Fruit fly (Drosophila melanogaster): ENCODE results near the gene sala.

The sala gene

DNA sequence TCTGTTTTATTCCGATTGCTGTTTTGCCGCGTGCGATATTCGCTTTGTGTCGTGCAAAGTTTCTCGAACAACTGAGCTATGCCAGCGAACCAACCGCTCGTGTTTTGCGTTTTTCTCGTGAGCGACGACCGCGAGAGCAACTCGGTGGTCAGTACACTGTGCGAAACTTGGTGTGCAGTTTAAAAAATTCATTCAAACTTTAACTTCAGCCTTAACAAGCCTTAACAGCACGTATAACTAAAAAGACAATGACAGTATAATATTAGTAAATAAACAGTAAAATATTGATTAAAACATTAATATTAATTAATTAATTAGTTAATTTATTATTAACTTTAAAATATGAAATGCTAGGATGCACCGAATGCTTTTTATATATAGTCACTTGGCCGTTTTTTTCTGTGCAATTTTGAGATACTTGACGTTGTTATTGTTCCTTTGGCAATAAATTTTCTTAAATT lies 43.7 kb downstream of the sala start, which contains the start of gene CG31705 (continued):
- TF ChIP-seq C15 (GFP tag; IDR thresholded peaks at IDR 0.05) (no peak), CG11085 (GFP tag; IDR thresholded peaks at IDR 0.05) (no peak), dmrt99B (tag; optimal IDR thresholded peaks at IDR 0.05) (peak; percentile 60), CG11504 (tag; optimal IDR thresholded peaks at IDR 0.05) (peak; percentile 72), CG10462 (GFP tag; optimal IDR thresholded peaks at IDR 0.05) (no peak), CG9609 (GFP tag; optimal IDR thresholded peaks at IDR 0.05) (no peak), CG10366 (GFP tag; IDR thresholded peaks at IDR 0.05) (no peak), ase (GFP tag; IDR thresholded peaks at IDR 0.05) (peak; percentile 23; the same call in 1 of the 3 replicates), CG4424 (GFP tag; optimal IDR thresholded peaks at IDR 0.05) (peak; percentile 34), her (GFP tag; optimal IDR thresholded peaks at IDR 0.05) (no peak), da (GFP tag; optimal IDR thresholded peaks at IDR 0.05) (no peak), ro (GFP tag; IDR thresholded peaks at IDR 0.05) (no peak), Six4 (GFP tag; optimal IDR thresholded peaks at IDR 0.05) (no peak), CG9797 (GFP tag; optimal IDR thresholded peaks at IDR 0.05) (no peak), pzg (GFP tag; optimal IDR thresholded peaks at IDR 0.05) (no peak), Ada2b (GFP tag; IDR thresholded peaks at IDR 0.05) (peak; percentile 48; the same call in 1 of the 2 replicates), CG18262 (tag; optimal IDR thresholded peaks at IDR 0.05) (no peak), NfI (GFP tag; optimal IDR thresholded peaks at IDR 0.05) (no peak), dati (GFP tag; IDR thresholded peaks at IDR 0.05) (no peak), Sry-δ (GFP tag; optimal IDR thresholded peaks at IDR 0.05) (no peak), CG9727 (GFP tag; optimal IDR thresholded peaks at IDR 0.05) (peak; percentile 72), pb (GFP tag; optimal IDR thresholded peaks at IDR 0.05) (no peak), ci (GFP tag; IDR thresholded peaks at IDR 0.05) (0 out of 3 replicates have a peak, but pooled peaks have one; percentile 13), tap (tag; optimal IDR thresholded peaks at IDR 0.05) (peak; percentile 28), CG3407 (GFP tag; optimal IDR thresholded peaks at IDR 0.05) (no peak), yki (optimal IDR thresholded peaks at IDR 0.05) (no peak), croc (GFP tag; conservative IDR thresholded peaks at IDR 0.05) (no peak), ttk (GFP tag; IDR thresholded peaks at IDR 0.05) (0 out of 2 replicates have a peak, but pooled peaks have one; percentile 13), PHDP (tag; optimal IDR thresholded peaks at IDR 0.05) (peak; percentile 63), CG18619 (GFP tag; optimal IDR thresholded peaks at IDR 0.05) (peak; percentile 48), CG11560 (tag; IDR thresholded peaks at IDR 0.05) (0 out of 3 replicates have a peak, but pooled peaks have one; percentile 46), Dbx (GFP tag; IDR thresholded peaks at IDR 0.05) (peak; percentile 48; the same call in 1 of the 3 replicates), CG5953 (GFP tag; IDR thresholded peaks at IDR 0.05) (no peak), CG14965 (GFP tag; optimal IDR thresholded peaks at IDR 0.05; ENCODE audit: borderline replicate concordance) (no peak), CG2875 (GFP tag; optimal IDR thresholded peaks at IDR 0.05) (no peak), pfk (GFP tag; optimal IDR thresholded peaks at IDR 0.05) (no peak), BEAF-32 (GFP tag; optimal IDR thresholded peaks at IDR 0.05) (no peak), CG12744 (GFP tag; optimal IDR thresholded peaks at IDR 0.05) (no peak), CG1603 (tag; optimal IDR thresholded peaks at IDR 0.05) (no peak), stwl (tag; optimal IDR thresholded peaks at IDR 0.05) (no peak), lov (optimal IDR thresholded peaks at IDR 0.05) (no peak), lov (GFP tag; IDR thresholded peaks at IDR 0.05) (no peak), Spps (tag; optimal IDR thresholded peaks at IDR 0.05) (no peak), Asciz (GFP tag; optimal IDR thresholded peaks at IDR 0.05) (no peak), E2f2 (GFP tag; IDR thresholded peaks at IDR 0.05) (no peak), zf30C (GFP tag; optimal IDR thresholded peaks at IDR 0.05) (no peak), slou (GFP tag; optimal IDR thresholded peaks at IDR 0.05) (peak; percentile 55), CG43689 (GFP tag; IDR thresholded peaks at IDR 0.05) (no peak), CG18476 (GFP tag; optimal IDR thresholded peaks at IDR 0.05) (no peak), nom (GFP tag; optimal IDR thresholded peaks at IDR 0.05) (no peak), CG4328 (GFP tag; optimal IDR thresholded peaks at IDR 0.05) (no peak), CG12659 (GFP tag; optimal IDR thresholded peaks at IDR 0.05) (peak; percentile 50)
